Worm (Caenorhabditis elegans) whole organism, L2 larva: Measurements from ENCODE around the gene aat-1.

Experiments
- aly-2 ChIP-seq: fragments of 150-350 bp; optimal IDR thresholded peaks from 2 replicates; lab custom pipeline; 2014; ENCODE audit warnings: missing biosample characterization, missing genetic modification characterization
- nhr-23 ChIP-seq: fragments of 150-350 bp; optimal IDR thresholded peaks from 2 replicates; lab custom pipeline; 2014; ENCODE audit warnings: missing biosample characterization, missing genetic modification reagents, missing genetic modification characterization

DNA sequence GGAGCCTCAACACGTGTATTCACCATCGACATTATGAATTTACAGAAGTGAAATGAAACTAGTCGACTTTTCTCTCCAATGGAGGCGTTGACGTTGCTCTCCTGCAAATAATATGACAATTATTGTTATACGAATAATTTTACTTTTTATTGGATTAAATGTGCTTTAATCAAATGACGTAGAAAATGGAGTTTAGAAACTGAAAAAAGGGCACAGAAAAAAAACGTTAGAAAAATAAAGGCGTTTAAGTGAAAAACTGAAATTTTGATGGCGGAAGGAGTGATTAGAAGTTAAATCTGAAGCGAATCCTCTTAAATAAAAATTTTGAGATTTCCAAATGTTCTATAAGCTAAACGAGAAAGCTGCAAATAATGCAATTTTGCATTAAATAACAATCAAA, 21.5 kb downstream of the aat-1 start, which contains the start of gene npr-2:
- TF ChIP-seq nhr-23 (tag; lab: Kevin White, UChicago) (no peak), aly-2 (tag; lab: Kevin White, UChicago) (no peak)
